Worm (Caenorhabditis elegans) whole organism, L2 larva: ENCODE data around the gene srg-8.

Experiments
- aly-2 ChIP-seq: fragments of 150-350 bp; optimal IDR thresholded peaks from 2 replicates; lab custom pipeline; 2014; ENCODE audit warnings: missing biosample characterization, missing genetic modification characterization
- ama-1 ChIP-seq: fragments of 150-350 bp; optimal IDR thresholded peaks from 2 replicates; lab custom pipeline; 2018; ENCODE audit warnings: inconsistent platforms
- egl-27 ChIP-seq: sonication (generic microtip); optimal IDR thresholded peaks from 3 replicates; lab custom pipeline; 2017; ENCODE audit warnings: missing biosample characterization, missing genetic modification reagents, missing genetic modification characterization
- unc-39 ChIP-seq: fragments of 150-350 bp; optimal IDR thresholded peaks from 2 replicates; lab custom pipeline; 2014; ENCODE audit warnings: missing biosample characterization, missing genetic modification characterization
- unc-62 ChIP-seq: fragments of 150-350 bp; optimal IDR thresholded peaks from 2 replicates; lab custom pipeline; 2014; ENCODE audit warnings: missing biosample characterization, missing genetic modification reagents, missing genetic modification characterization

DNA sequence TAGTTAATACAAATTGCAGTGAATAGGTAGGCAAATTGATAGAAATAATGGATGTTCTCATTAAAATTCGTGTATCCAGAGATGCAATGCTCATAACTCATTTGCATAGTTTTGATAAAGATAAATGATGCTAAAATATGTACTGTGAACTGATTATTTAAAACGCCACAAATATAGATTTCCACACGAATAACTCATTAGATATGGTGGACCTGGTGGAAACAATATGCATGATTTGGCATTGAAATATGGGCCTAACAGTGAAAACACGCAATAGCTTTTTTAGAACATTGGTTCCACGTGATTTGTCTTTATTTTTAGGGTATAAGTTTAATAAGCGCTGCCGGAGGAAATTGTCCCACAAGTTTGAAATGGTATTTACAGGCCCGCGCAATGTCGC, 15.6 kb upstream of the srg-8 start, which contains the start of gene srg-3:
- no peak for TF ChIP-seq egl-27 (tag; lab: Kevin White, UChicago)
- TF ChIP-seq aly-2 (tag; lab: Kevin White, UChicago): no peak
- no peak for TF ChIP-seq unc-62
- no peak for TF ChIP-seq unc-39
- TF ChIP-seq ama-1 (lab: Kevin White, UChicago): no peak
